Fruit fly (Drosophila melanogaster): Measurements from ENCODE around the gene CG6204.

The CG6204 gene

DNA sequence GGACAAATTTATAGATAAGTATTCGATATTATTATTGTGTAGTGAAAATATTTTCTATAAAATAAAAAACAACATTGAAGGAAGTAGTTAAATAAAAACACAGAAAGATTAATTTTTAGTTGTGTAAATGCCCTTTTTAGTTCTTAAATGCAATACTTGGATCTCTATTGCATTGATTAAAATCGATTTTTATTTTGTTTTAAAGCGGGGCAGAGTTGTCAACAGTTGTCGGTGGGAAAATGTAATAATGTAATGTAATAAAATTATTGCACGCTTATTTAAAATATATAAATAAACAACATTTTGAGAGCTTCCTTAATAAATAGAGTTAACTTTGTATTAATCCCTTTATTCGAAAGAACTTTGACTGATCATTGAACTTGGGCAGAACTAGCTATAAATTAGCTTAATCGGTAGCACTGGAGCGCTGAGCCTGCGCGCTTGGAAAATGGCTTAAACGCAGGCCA is 30.0 kb upstream of the CG6204 start, which contains the start of gene Apc2 (continued):
- TF ChIP-seq esg (GFP tag; conservative IDR thresholded peaks at IDR 0.05) (peak; percentile 72), sens (GFP tag) (peak; percentile 91), wor (GFP tag; IDR thresholded peaks at IDR 0.05) (0 out of 2 replicates have a peak, but pooled peaks have one; percentile 12), CG12942 (GFP tag; optimal IDR thresholded peaks at IDR 0.05) (peak; percentile 51), eve (GFP tag; optimal IDR thresholded peaks at IDR 0.05) (no peak), CG10209 (GFP tag; optimal IDR thresholded peaks at IDR 0.05) (peak; percentile 51), CG11560 (tag; IDR thresholded peaks at IDR 0.05) (peak; percentile 89), Dbx (GFP tag; IDR thresholded peaks at IDR 0.05) (0 out of 3 replicates have a peak, but pooled peaks have one; percentile 19)

DNA sequence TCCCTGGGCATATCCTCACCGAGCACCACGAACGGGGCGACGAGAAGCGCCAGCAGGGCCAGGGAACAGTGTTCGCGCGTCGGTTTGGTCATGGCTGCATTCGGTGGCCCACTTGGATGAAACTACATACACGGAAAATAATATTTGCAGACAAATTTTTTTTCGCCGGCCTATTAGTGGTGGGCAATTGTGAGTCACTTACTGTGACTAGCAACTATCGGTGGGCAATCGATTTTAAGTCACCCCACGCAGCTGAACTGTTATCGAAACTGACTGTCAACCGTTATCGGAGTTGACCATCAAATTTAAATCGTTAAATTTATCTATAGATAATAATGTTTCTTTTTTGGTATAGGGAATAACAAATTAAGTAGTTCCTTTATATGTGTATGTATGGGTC is 24.3 kb upstream of the CG6204 start, which contains the start of gene CG5510:
CG5510 (minus strand) TSS at position 201 of the 400 bp plus-strand sequence.
- peak; percentile 86 for TF ChIP-seq YL-1 (GFP tag; optimal IDR thresholded peaks at IDR 0.05)
- no peak for TF ChIP-seq usp (GFP tag; optimal IDR thresholded peaks at IDR 0.05)
- peak; percentile 23 for TF ChIP-seq p53 (GFP tag; optimal IDR thresholded peaks at IDR 0.05)
- peak; percentile 33; the same call in 1 of the 2 replicates for TF ChIP-seq CG14014 (GFP tag; IDR thresholded peaks at IDR 0.05)
- TF ChIP-seq CG10654 (GFP tag; optimal IDR thresholded peaks at IDR 0.05): no peak
- peak; percentile 89 for TF ChIP-seq stwl (tag; optimal IDR thresholded peaks at IDR 0.05)
- peak; percentile 78 for TF ChIP-seq CG2120 (GFP tag; optimal IDR thresholded peaks at IDR 0.05)
- no peak for TF ChIP-seq ttk (GFP tag; IDR thresholded peaks at IDR 0.05)
- TF ChIP-seq Usf (GFP tag; optimal IDR thresholded peaks at IDR 0.05): no peak
- TF ChIP-seq CG11695 (GFP tag; IDR thresholded peaks at IDR 0.05): no peak; the same call in 2 of the 3 replicates
- TF ChIP-seq CG17186 (GFP tag; optimal IDR thresholded peaks at IDR 0.05): peak; percentile 80
- TF ChIP-seq CG33213 (GFP tag; optimal IDR thresholded peaks at IDR 0.05): peak; percentile 11
- TF ChIP-seq tup (GFP tag; optimal IDR thresholded peaks at IDR 0.05): no peak
- TF ChIP-seq cas (GFP tag; IDR thresholded peaks at IDR 0.05): no peak
- TF ChIP-seq CG6854 (GFP tag; optimal IDR thresholded peaks at IDR 0.05): no peak
- peak; percentile 97 for TF ChIP-seq CG15601 (tag; optimal IDR thresholded peaks at IDR 0.05)
- TF ChIP-seq CoRest (tag; optimal IDR thresholded peaks at IDR 0.05): peak; percentile 62
- peak; percentile 45 for TF ChIP-seq CG12391 (tag; optimal IDR thresholded peaks at IDR 0.05)
- no peak for TF ChIP-seq Oaz (GFP tag; IDR thresholded peaks at IDR 0.05)
- no peak for TF ChIP-seq CG4820 (GFP tag; optimal IDR thresholded peaks at IDR 0.05)
- TF ChIP-seq CG17359 (tag; optimal IDR thresholded peaks at IDR 0.05): peak; percentile 43
- TF ChIP-seq nom (GFP tag; optimal IDR thresholded peaks at IDR 0.05): no peak
- TF ChIP-seq Dfd (GFP tag; optimal IDR thresholded peaks at IDR 0.05): no peak
- TF ChIP-seq dpn (GFP tag; optimal IDR thresholded peaks at IDR 0.05): peak; percentile 46 to 68
- TF ChIP-seq tap (tag; optimal IDR thresholded peaks at IDR 0.05): no peak
- no peak for TF ChIP-seq CG7928 (GFP tag; optimal IDR thresholded peaks at IDR 0.05)
- no peak for TF ChIP-seq Oli (tag; optimal IDR thresholded peaks at IDR 0.05)
- peak; percentile 96 for TF ChIP-seq Dp (GFP tag; optimal IDR thresholded peaks at IDR 0.05)
- TF ChIP-seq CHES-1-like (GFP tag; optimal IDR thresholded peaks at IDR 0.05): peak; percentile 70
- no peak for TF ChIP-seq CG17328 (GFP tag; IDR thresholded peaks at IDR 0.05)
- no peak for TF ChIP-seq Sox102F (GFP tag; optimal IDR thresholded peaks at IDR 0.05)
- TF ChIP-seq exex (tag; optimal IDR thresholded peaks at IDR 0.05): no peak
- peak; percentile 56 for TF ChIP-seq CG30403 (GFP tag; optimal IDR thresholded peaks at IDR 0.05)
- TF ChIP-seq CG12155 (GFP tag; optimal IDR thresholded peaks at IDR 0.05): peak; percentile 28
- no peak for TF ChIP-seq CG6175 (GFP tag; IDR thresholded peaks at IDR 0.05)
- no peak for TF ChIP-seq klu (GFP tag; IDR thresholded peaks at IDR 0.05)
- peak; percentile 33; the same call in 1 of the 2 replicates for TF ChIP-seq rib (GFP tag; IDR thresholded peaks at IDR 0.05)
- peak; percentile 40 for TF ChIP-seq CG4854 (GFP tag; optimal IDR thresholded peaks at IDR 0.05)
- TF ChIP-seq eyg (GFP tag; optimal IDR thresholded peaks at IDR 0.05): peak; percentile 39
- no peak for TF ChIP-seq jigr1 (GFP tag; IDR thresholded peaks at IDR 0.05)
- no peak for TF ChIP-seq psq (GFP tag; optimal IDR thresholded peaks at IDR 0.05)
- no peak for TF ChIP-seq jing (GFP tag; optimal IDR thresholded peaks at IDR 0.05)
- peak; percentile 91 for TF ChIP-seq CG31441 (GFP tag; IDR thresholded peaks at IDR 0.05)
